Fruit fly (Drosophila melanogaster): ENCODE results near the gene CG2004.
A peak's percentile ranks its signal among the peaks of the same experiment; 100 is the strongest.

Gene CG2004

dm6 chrX:8714064-8715046 lies at the start of gene CG2004, which contains the start of gene CG1785 (continued):
- TF ChIP-seq aop (GFP tag; IDR thresholded peaks at IDR 0.05) (peak; percentile 63; the same call in 1 of the 2 replicates), H15 (GFP tag; IDR thresholded peaks at IDR 0.05) (peak; percentile 93), Gsc (GFP tag; IDR thresholded peaks at IDR 0.05) (peak; percentile 82), CG6254 (GFP tag; optimal IDR thresholded peaks at IDR 0.05) (peak; percentile 72), tin (GFP tag; optimal IDR thresholded peaks at IDR 0.05) (peak; percentile 92), Taf1 (GFP tag; IDR thresholded peaks at IDR 0.05) (peak; percentile 90), kni (GFP tag; optimal IDR thresholded peaks at IDR 0.05) (peak; percentile 89), Dll (GFP tag; IDR thresholded peaks at IDR 0.05; ENCODE audit: partially characterized antibody) (peak; percentile 87), CG9817 (tag; optimal IDR thresholded peaks at IDR 0.05) (peak; percentile 92), Fer1 (GFP tag; optimal IDR thresholded peaks at IDR 0.05) (peak; percentile 90), Hmx (GFP tag; optimal IDR thresholded peaks at IDR 0.05) (peak; percentile 40), D19B (GFP tag; optimal IDR thresholded peaks at IDR 0.05) (peak; percentile 68), CG3163 (GFP tag; optimal IDR thresholded peaks at IDR 0.05) (peak; percentile 58), sens-2 (GFP tag; IDR thresholded peaks at IDR 0.05) (peak; percentile 92), fd3F (GFP tag; optimal IDR thresholded peaks at IDR 0.05) (peak; percentile 79), D (optimal IDR thresholded peaks at IDR 0.05) (no peak), D (GFP tag; optimal IDR thresholded peaks at IDR 0.05) (peak; percentile 87), gem (tag; optimal IDR thresholded peaks at IDR 0.05) (peak; percentile 94), CG8359 (GFP tag; optimal IDR thresholded peaks at IDR 0.05; ENCODE audit: borderline replicate concordance) (peak; percentile 53), croc (GFP tag; conservative IDR thresholded peaks at IDR 0.05) (peak; percentile 90), CG4854 (GFP tag; optimal IDR thresholded peaks at IDR 0.05) (peak; percentile 83), CG9609 (GFP tag; optimal IDR thresholded peaks at IDR 0.05) (peak; percentile 67), Xbp1 (GFP tag; optimal IDR thresholded peaks at IDR 0.05) (peak; percentile 93), mld (GFP tag; IDR thresholded peaks at IDR 0.05; ENCODE audit: partially characterized antibody) (no peak), Six4 (GFP tag; optimal IDR thresholded peaks at IDR 0.05) (peak; percentile 89), CkIIα-i1 (GFP tag; IDR thresholded peaks at IDR 0.05) (peak; percentile 50; the same call in 1 of the 2 replicates), CG42726 (GFP tag; IDR thresholded peaks at IDR 0.05; ENCODE audit: partially characterized antibody) (no peak), insv (GFP tag; optimal IDR thresholded peaks at IDR 0.05) (peak in 1 of 2 experiments; percentile 60), bab2 (GFP tag; optimal IDR thresholded peaks at IDR 0.05) (peak; percentile 27), ewg (GFP tag; optimal IDR thresholded peaks at IDR 0.05) (peak; percentile 83), MESR4 (GFP tag; optimal IDR thresholded peaks at IDR 0.05) (peak; percentile 30), sim (GFP tag; IDR thresholded peaks at IDR 0.05) (peak; percentile 80), NC2β (GFP tag; optimal IDR thresholded peaks at IDR 0.05) (peak; percentile 74), CG7372 (GFP tag; IDR thresholded peaks at IDR 0.05) (peak; percentile 92), CG10959 (GFP tag; IDR thresholded peaks at IDR 0.05) (peak; percentile 93), CG14965 (GFP tag; optimal IDR thresholded peaks at IDR 0.05; ENCODE audit: borderline replicate concordance) (no peak), CG4707 (GFP tag; optimal IDR thresholded peaks at IDR 0.05) (peak; percentile 50), Mes4 (GFP tag; optimal IDR thresholded peaks at IDR 0.05) (peak; percentile 69), nau (GFP tag; optimal IDR thresholded peaks at IDR 0.05) (peak; percentile 82), CG14014 (GFP tag; IDR thresholded peaks at IDR 0.05) (peak; percentile 90), Camta (GFP tag; optimal IDR thresholded peaks at IDR 0.05) (peak; percentile 71), CG18764 (GFP tag; optimal IDR thresholded peaks at IDR 0.05) (peak; percentile 89), sc (optimal IDR thresholded peaks at IDR 0.05) (no peak), sc (GFP tag; optimal IDR thresholded peaks at IDR 0.05) (peak; percentile 75), Hmr (GFP tag; optimal IDR thresholded peaks at IDR 0.05) (peak; percentile 92), Rx (GFP tag; IDR thresholded peaks at IDR 0.05) (peak; percentile 93), CG4617 (GFP tag; optimal IDR thresholded peaks at IDR 0.05; ENCODE audit: borderline replicate concordance) (peak; percentile 91), CG14667 (GFP tag; IDR thresholded peaks at IDR 0.05) (peak; percentile 93)

Measured in whole organism, embryonic.